Fruit fly (Drosophila melanogaster) Kc167 (cell line): Measurements from ENCODE around the gene rut.

Experiments
- Myc ChIP-seq: fragments of >200 bp; optimal IDR thresholded peaks from 2 replicates; lab custom pipeline; 2017; ENCODE audit warnings: missing external identifiers
- Sin3A ChIP-seq: fragments of >200 bp; optimal IDR thresholded peaks from 2 replicates; lab custom pipeline; 2018; ENCODE audit warnings: missing external identifiers
- h ChIP-seq: fragments of >200 bp; optimal IDR thresholded peaks from 3 replicates; lab custom pipeline; 2018; ENCODE audit warnings: missing external identifiers
- insv ChIP-seq: fragments of >200 bp; optimal IDR thresholded peaks from 3 replicates; lab custom pipeline; 2018; ENCODE audit warnings: missing external identifiers
- psq ChIP-seq: fragments of >200 bp; optimal IDR thresholded peaks from 2 replicates; lab custom pipeline; 2017; ENCODE audit warnings: missing external identifiers
- ttk ChIP-seq: sonication (Bioruptor generic); optimal IDR thresholded peaks from 2 replicates; lab custom pipeline; 2017; ENCODE audit warnings: missing external identifiers

Gene rut

dm6 chrX:14825922-14826617 lies at the start of gene rut:
Gene rut, minus strand, starts transcription at chrX:14826073.
- TF ChIP-seq insv (lab: Kevin White, UChicago) (no peak), Sin3A (lab: Kevin White, UChicago) (no peak), Myc (no peak), ttk (no peak), h (no peak), psq (no peak)

- TF ChIP-seq Myc (no peak), h (no peak), insv (lab: Kevin White, UChicago) (no peak), psq (no peak), ttk (no peak), Sin3A (lab: Kevin White, UChicago) (no peak)
Observed at dm6 chrX:14871028-14871427, 45.2 kb upstream of the rut start, which contains the start of gene CG9518. Gene CG9518, minus strand, starts transcription at chrX:14871181.

dm6 chrX:14868414-14868813 lies 42.5 kb upstream of the rut start:
- no peak for TF ChIP-seq insv (lab: Kevin White, UChicago)
- no peak for TF ChIP-seq ttk
- no peak for TF ChIP-seq psq
- no peak for TF ChIP-seq Sin3A (lab: Kevin White, UChicago)
- TF ChIP-seq h: no peak

- TF ChIP-seq Myc (no peak), h (no peak), Sin3A (lab: Kevin White, UChicago) (no peak), psq (no peak), ttk (no peak), insv (lab: Kevin White, UChicago) (no peak)
Observed at dm6 chrX:14866911-14867310, 41.0 kb upstream of the rut start.

dm6 chrX:14862494-14862893 lies 36.6 kb upstream of the rut start:
- TF ChIP-seq psq: no peak
- TF ChIP-seq ttk: no peak
- no peak for TF ChIP-seq Myc
- TF ChIP-seq h: no peak
- TF ChIP-seq Sin3A (lab: Kevin White, UChicago): no peak
- TF ChIP-seq insv (lab: Kevin White, UChicago): no peak

- no peak for TF ChIP-seq psq
- TF ChIP-seq ttk: no peak
- no peak for TF ChIP-seq h
- TF ChIP-seq Myc: no peak
- no peak for TF ChIP-seq Sin3A (lab: Kevin White, UChicago)
- no peak for TF ChIP-seq insv (lab: Kevin White, UChicago)
Observed at dm6 chrX:14858951-14859350, 33.1 kb upstream of the rut start, which contains the start of gene CG46399. Gene CG46399, plus strand, starts transcription at chrX:14859251.

- TF ChIP-seq Myc: no peak
Observed at dm6 chrX:14857883-14858282, 32.0 kb upstream of the rut start.

dm6 chrX:14856261-14856660 lies 30.4 kb upstream of the rut start, which contains the start of gene CG9519:
Gene CG9519, minus strand, starts transcription at chrX:14856361.
- TF ChIP-seq Sin3A (lab: Kevin White, UChicago): no peak
- no peak for TF ChIP-seq Myc
- no peak for TF ChIP-seq ttk
- TF ChIP-seq insv (lab: Kevin White, UChicago): no peak
- TF ChIP-seq psq: no peak
- TF ChIP-seq h: no peak

dm6 chrX:14853153-14853672 lies 27.3 kb upstream of the rut start, which contains the start of gene CG9521:
Gene CG9521, minus strand, starts transcription at chrX:14853269.
- TF ChIP-seq h (no peak), ttk (no peak), psq (no peak), Myc (no peak)

dm6 chrX:14850069-14850468 lies 24.2 kb upstream of the rut start:
- TF ChIP-seq insv (lab: Kevin White, UChicago): no peak
- TF ChIP-seq Myc: no peak
- TF ChIP-seq psq: no peak
- no peak for TF ChIP-seq Sin3A (lab: Kevin White, UChicago)
- no peak for TF ChIP-seq h
- no peak for TF ChIP-seq ttk

dm6 chrX:14848755-14849354 lies 23.0 kb upstream of the rut start, which contains the start of gene CG9522:
Gene CG9522, minus strand, starts transcription at chrX:14848808.
- no peak for TF ChIP-seq ttk
- no peak for TF ChIP-seq h
- no peak for TF ChIP-seq Sin3A (lab: Kevin White, UChicago)
- no peak for TF ChIP-seq insv (lab: Kevin White, UChicago)
- TF ChIP-seq Myc: no peak
- TF ChIP-seq psq: no peak

dm6 chrX:14846116-14846614 lies 20.3 kb upstream of the rut start:
- no peak for TF ChIP-seq h
- no peak for TF ChIP-seq psq
- no peak for TF ChIP-seq insv (lab: Kevin White, UChicago)
- TF ChIP-seq Myc: no peak
- no peak for TF ChIP-seq ttk

- TF ChIP-seq ttk: no peak
- no peak for TF ChIP-seq Sin3A (lab: Kevin White, UChicago)
- no peak for TF ChIP-seq Myc
- no peak for TF ChIP-seq h
- TF ChIP-seq psq: no peak
- TF ChIP-seq insv (lab: Kevin White, UChicago): no peak
Observed at dm6 chrX:14844657-14845056, 18.8 kb upstream of the rut start, which contains the start of gene CG12539. Gene CG12539, minus strand, starts transcription at chrX:14844757.
